Fruit fly (Drosophila melanogaster): Measurements from ENCODE around the gene egh.

DNA sequence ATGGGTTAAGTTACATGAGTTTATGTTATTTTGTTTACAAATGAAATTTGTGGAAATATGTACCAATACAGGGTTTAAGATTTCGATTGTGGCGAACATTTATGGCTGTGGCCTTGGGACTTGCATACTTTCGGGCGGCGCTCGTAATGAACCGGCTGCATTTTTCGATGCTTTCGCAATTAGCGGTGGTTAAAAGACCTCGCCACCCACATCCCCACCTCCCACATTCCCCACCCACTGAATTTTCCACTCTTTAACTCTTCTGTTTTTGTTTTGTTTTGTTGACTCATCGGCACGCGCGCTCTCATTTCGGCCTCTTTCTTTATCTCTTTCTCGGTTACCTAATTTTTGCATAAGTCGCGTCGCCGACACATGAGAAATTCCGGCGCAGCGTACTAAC is 57.3 kb downstream of the egh start:
- no peak for TF ChIP-seq CTCF (optimal IDR thresholded peaks at IDR 0.05)
- no peak for TF ChIP-seq CG8478 (optimal IDR thresholded peaks at IDR 0.05)
